Worm (Caenorhabditis elegans) whole organism, L4 larva: Measurements from ENCODE around the gene R107.5.

Experiments
- F10B5.3 ChIP-seq: sonication (generic microtip); optimal IDR thresholded peaks from 2 replicates; lab custom pipeline; 2016; ENCODE audit warnings: mild to moderate bottlenecking, missing genetic modification characterization, missing compliant biosample characterization
- dpl-1 ChIP-seq: fragments of 150-350 bp; optimal IDR thresholded peaks from 2 replicates; lab custom pipeline; 2014; ENCODE audit warnings: missing biosample characterization, missing genetic modification reagents, missing genetic modification characterization
- unc-39 ChIP-seq: sonication (generic microtip); optimal IDR thresholded peaks from 2 replicates; lab custom pipeline; 2017; ENCODE audit warnings: missing biosample characterization, missing genetic modification characterization
- zag-1 ChIP-seq: fragments of 150-350 bp; optimal IDR thresholded peaks from 2 replicates; lab custom pipeline; 2014; ENCODE audit warnings: missing biosample characterization, missing genetic modification characterization

DNA sequence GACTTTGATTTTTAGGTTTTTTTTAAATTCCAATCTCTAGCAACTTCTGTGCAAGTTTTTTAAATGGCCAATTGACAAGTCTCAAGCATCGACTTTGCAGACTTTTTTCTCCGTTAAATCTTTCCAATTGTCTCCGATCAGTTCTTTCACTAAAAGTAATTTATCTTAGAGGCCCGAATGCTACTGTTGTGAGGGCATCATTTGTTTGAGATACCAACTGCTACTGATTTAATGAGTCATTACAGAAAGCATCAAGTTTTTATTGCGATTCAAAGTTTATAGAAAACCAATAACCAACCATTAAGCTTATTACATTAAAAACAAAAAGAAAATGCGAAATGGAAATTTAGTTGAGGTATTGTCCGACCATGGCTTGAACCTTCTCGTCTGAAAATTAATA is 26.5 kb upstream of the R107.5 start:
- no peak for TF ChIP-seq unc-39 (tag; lab: Kevin White, UChicago)
- TF ChIP-seq dpl-1 (GFP tag; lab: Kevin White, UChicago), result no peak
- TF ChIP-seq F10B5.3 (tag; lab: Kevin White, UChicago), result no peak
- no peak for TF ChIP-seq zag-1 (tag; lab: Kevin White, UChicago)
